Fruit fly (Drosophila melanogaster) whole organism, larva: ENCODE results near the gene bon.

Source experiments
- noc ChIP-seq: fragments of 200-800 bp; sonication (Bioruptor generic); optimal IDR thresholded peaks from 3 replicates; lab custom pipeline; 2019; ENCODE audit warnings: missing biosample characterization, mild to moderate bottlenecking, missing genetic modification characterization, moderate library complexity

bon gene

DNA sequence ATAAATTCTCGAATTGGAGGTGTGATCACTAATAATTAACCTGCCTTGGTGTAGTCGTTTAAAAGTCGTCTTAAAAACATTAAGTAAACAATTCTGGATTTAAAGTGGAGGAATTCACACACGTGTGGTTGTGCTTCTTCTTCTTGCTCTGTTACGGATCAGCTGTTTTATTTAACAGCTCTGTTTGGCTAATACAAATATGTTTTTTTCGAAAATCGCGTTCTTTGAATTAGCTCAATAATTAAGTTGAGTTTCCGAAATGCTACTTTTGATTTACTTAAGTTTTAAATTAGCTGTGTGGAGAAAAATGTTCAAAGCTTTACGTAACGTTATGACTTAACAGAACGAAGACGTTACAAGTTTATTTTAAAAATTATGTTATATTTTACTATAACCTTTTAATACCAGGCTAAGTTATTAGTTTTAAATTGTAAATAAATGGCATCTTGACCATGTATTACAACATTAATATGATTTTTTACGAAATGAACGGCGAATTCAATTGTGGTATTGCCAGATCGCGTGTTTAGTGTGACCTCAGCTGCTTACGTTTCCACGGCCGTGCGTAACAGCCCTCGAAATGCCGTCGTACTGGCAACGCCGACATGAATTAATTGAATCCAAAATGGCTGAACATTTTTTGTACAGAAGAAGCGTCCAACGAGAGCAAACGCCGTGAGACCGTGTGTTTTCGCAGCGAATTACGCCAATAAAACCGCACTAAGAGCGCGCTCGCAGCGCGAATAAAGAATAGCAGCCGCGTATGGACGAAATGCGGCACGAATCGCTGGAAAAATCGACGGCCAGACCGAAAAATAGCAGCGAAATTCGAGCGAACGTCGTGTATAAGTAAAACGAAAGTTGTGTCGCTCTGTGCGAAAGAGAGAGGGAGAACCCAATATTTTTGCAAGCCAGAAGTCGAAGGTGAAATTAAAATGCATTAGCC is at the start of gene bon, which contains the start of gene Pus1:
TSS of gene bon (plus strand) at position 623 of the 946 bp plus-strand sequence.
TSS of gene Pus1 (minus strand) at position 155 of the 946 bp plus-strand sequence.
- TF ChIP-seq noc (tag; lab: Kevin White, UChicago): peak; percentile 1

DNA sequence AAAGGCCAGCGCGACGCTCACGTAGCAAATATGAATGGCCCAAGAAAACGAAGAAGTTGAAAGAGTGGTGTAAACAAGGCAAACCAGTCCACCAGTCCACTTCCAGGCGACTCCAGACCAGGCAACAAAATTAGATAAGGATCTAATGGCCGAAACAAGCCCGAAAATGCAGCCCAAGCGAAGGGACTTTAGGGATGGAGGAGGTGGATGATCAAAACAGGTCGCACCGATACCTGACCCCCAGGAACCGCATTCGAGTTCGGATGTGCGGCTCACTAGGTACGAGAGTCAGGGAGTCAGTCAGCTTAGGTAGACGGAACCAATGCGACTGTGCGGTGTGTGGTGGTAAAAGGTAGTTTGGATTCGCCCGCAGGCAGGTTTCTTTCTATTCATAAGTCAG is 49.7 kb upstream of the bon start:
- TF ChIP-seq noc (tag; lab: Kevin White, UChicago): no peak

DNA sequence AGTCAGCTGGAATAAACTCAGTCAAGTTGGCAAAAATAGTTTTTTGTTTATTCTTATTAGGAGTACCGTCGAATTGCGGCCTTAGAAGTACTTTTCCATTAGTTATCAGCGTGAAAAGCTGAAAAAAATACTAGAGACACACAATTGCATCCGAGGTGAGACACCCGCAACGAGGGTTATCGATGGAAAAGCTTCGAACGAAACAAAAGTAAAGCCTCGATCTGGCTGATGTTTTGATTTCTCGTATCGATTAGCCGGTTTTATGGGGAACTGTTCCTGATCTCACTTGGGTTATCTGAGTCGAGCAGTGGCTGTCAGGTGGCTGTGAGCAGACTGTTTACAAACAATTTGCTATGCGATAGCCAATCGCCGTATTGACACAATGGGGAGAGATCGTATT is 49.2 kb upstream of the bon start:
- no peak for TF ChIP-seq noc (tag; lab: Kevin White, UChicago)

DNA sequence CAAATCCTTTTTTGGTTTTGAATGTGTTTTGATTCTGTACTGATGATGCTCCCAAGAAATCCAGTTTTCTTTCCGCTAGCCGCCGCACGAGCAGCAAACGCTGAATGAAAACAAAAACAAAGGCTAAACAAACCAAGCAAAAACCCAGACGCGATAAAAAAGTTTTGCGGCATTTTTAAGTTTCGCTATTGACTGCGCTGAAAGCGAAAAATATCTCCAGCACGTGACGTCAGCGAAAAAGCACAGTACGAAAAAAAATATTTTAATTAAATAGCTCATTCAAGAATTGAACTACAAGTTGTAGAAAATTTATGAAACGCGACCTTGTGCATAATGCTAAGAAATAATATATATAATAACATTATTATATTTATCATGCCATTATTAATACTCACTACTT is 48.0 kb upstream of the bon start:
- no peak for TF ChIP-seq noc (tag; lab: Kevin White, UChicago)

DNA sequence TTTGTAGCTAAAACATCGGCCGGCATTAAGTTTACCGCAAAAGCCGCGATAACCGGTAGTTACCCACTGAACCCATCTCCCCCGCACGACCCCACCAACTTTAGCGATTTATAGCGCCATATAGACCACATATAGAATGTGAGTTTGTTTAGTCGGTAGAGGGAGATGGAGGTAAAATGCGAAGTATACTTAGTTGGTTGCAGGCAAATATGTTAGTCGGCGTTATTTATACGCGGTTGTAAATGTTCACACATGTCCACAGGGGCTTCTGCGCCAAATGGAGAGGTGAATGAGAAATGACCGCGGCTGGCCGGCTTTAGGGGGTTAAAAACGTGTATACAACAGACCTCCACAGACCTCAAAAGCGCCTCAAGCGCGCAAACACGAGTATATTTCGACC is 47.3 kb upstream of the bon start:
- TF ChIP-seq noc (tag; lab: Kevin White, UChicago): peak; percentile 10

DNA sequence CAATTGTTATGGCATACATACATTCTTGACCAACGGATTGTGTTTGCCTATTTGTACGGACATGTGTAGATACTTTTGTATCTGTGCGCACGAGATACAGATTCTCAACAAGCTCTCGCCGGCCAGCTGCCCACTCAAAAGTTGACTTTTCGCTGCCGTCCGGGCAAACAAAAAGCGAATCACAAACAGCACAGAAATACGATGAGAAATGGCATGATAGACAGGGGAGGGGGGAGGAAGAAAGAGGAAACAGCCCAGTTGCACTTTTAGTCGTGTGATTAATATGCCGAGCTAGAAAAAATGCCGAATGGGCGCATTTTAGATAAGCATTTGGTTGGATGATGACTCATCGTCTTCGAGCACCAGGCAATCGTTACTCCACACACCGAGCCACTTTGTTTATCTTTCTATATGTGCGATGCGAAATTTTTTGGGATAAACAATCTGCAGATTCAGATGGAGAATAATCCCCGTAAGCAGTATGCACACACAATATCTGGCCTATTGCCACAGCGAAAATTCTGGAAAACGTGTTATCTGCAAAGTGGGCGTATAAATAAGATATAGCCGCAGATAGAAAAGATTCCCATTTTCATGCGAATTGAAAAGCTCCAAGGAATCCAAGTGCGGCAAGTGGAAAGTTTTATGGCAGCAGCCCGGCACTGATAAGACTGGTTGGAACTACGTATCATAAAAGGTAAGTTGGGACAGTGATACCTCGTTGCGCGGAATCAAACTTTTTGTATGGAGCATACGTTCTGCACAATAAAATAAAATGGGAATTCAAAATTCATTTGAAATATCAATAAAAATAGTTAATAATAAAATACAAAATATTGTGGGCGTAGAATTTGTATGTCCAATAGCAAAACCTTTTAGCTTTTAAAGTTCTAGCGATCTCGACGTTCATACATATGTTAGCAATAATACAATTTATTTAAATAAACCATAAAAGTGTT is 46.0 kb upstream of the bon start:
- TF ChIP-seq noc (tag; lab: Kevin White, UChicago): peak; percentile 73

DNA sequence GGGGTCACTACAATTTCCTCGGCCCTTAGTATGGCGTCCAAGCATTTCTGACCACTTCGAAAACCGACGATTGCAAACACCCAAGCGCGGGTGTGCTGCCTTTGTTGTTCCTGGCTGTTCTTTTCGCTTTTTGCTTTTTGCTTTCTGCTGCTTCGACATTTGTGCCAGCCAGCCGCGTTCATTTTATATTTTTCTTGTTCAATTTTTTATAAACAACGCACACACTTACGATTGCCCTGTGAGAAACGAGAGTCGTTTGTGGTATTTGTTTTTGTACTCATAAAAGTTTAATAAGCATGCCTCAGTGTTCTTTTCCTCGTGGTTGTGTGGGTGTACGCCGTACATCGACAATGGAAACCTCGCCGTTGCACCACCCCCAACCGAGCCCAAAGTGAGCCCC is 45.2 kb upstream of the bon start:
- no peak for TF ChIP-seq noc (tag; lab: Kevin White, UChicago)

DNA sequence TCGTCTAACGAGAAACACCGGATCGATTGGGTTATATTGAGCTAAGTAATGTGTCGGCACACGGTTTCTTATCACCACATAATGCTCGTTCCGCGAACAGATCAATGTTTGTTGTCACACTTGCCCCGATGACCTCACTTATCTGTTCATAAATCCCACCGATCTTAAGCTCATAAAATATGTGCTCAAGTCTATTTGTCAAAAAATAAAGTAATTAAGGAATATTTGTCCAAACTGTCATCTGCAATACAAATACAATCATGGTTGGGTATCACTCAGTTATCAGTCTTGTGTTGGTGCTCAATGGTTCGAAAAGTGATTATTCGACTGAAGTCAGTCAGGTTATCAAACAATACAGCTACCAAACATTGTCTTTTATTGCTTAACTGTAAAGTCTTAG is 44.7 kb upstream of the bon start:
- peak; percentile 93 for TF ChIP-seq noc (tag; lab: Kevin White, UChicago)

DNA sequence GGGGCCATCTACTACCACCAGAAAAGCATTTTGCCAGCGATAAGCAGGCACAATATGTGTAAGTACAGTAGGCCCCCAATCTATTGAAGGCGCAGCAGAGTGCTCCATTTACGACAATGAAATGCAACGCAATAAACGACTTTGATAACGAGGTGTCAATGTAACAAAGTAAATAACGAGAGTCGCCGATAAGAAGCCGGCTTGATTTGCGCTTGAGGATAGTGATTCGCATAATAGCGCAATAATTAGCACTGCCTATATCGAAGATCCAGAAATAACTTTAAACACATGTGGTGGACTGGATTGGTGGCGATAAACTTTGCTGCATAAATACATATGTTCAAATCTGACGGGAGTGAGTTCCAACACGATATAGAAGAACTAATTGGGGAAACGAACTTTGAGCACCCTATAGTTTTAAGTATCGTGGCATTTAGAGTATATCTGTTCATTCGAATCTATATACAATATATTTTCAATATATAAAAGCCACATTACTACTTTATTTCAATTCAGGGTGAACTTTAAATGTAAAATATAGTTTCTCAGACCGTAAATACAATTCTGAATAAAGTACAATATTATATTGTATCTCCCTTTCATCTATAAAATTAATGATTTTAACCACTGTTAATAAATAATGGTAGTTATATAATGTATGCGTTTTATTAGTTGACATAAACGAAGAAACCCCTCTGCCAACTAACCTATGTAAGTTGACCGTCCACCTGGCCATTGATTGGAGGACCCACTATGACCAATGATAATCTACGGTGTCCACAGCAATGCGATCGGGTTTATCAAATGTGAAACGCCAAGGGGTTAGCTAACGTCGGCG is 43.7 kb upstream of the bon start:
- no peak for TF ChIP-seq noc (tag; lab: Kevin White, UChicago)

DNA sequence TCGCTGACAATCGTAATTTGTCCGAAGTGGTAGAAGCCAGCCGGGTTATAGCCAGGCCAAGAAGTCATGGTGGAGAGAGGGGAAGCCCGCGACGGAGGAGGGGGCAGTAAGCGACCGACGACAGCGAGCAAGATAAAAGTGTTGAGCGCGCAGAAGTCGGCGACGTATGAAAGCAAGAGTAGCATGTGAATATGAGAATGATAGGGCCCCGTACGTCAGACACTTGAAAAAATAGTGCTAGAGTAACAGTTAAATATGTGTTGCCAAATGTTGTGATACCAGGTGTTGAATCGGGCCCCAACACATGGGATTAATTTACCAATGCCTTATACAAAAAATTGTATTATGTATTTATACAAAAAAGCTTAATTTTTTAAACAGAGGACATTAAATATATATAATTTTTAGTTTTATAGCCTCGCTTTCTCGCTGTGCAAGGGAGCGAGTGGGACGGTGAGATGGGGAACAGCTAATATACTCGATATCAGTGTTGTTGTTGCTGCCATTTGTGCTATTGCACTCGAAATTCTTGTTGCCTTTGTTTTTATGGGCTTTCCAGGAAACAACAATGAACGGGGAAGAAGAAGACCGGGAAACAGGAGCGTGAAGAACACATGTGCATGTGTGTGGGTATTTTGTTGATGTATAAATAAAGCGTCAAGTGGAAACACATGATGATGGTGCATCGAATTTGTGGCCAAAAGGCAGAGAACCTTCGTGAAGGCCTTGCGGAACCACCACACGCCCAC is 42.9 kb upstream of the bon start:
- peak; percentile 91 for TF ChIP-seq noc (tag; lab: Kevin White, UChicago)

DNA sequence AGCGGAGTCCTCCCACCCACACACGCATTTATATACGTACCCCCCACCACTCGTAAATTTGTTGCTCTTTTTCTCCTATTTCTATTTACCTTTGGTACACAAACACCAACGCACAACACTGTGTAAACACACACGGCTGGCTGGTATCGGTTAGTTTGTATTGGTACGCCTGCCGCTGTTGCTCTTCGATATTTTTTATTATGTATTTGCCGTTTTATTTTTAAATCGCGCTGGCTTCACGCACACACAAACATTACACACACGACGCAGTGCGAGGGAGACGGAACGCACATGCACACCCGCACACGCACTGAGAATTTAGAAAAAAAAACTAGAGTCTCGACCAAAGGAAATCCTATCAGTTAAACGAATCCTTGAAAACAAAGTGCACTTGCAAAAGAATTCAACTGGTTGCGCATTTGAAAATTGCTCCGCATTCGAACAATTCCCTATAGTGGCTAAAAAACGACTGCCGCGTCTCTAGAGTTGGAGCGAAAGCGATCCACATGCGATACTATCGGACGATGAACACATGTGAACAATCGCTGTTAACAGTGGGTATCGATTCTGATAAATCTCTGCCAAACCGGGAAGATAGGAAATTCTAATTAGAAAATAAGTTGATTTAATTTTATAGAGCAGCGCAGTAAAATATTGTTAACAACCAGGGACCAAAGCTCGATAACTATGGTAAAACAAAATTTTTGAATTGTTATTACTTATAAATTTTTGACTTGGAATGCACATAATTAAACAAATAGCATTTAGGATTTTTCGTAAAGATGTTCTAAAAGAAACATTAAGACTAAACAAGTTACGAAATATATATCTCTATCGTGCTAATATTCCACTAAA is 42.1 kb upstream of the bon start:
- peak; percentile 69 for TF ChIP-seq noc (tag; lab: Kevin White, UChicago)

DNA sequence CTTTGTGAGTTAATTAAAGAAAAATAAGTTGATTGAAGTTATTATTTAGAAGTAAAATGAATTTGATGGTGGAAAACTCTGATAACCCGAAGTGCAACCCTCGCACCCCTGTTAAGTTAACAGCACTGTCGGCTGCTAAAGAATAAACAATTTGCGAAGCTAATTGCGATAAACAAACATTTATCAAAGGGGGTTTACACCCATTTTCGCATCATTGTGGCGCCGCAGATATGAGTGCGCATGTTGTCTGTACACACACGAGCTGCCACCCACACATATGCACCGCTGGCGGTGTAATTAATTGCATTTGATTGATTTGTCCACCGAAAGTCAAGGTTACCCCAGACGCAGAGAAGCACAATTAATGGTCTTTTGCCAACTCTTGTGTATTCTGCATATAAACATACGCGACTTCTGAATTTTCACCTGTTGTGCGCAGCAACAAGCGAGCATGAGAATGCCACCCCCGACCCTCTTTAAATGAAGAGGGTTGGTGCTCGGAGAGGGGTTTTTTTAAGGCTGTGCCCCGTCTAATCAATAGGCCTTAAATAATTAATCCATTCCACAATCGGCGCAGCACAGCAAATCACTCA is 41.4 kb upstream of the bon start:
- no peak for TF ChIP-seq noc (tag; lab: Kevin White, UChicago)

DNA sequence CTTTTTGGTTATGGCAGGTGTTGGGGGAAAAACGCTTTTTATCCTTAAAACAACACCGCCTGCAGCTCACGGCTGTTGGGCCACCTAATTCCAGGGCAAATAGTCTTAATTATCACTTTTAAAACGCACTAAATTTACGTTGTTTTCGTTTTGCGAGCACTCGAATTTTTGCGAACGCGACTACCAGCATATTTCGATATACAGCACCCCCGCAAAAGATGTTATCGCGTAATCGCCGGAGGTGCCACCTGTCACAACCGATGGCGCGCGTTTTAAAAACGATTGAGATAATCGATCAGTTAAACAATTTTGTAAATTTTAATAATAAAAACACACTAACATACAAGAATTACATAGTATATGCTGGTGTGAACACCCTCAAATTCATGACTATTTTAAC is 40.8 kb upstream of the bon start, which contains the start of gene Stat92E:
TSS of gene Stat92E (minus strand) at position 219 of the 400 bp plus-strand sequence.
- no peak for TF ChIP-seq noc (tag; lab: Kevin White, UChicago)
